Worm (Caenorhabditis elegans): Measurements from ENCODE around the gene F32D8.4.

DNA sequence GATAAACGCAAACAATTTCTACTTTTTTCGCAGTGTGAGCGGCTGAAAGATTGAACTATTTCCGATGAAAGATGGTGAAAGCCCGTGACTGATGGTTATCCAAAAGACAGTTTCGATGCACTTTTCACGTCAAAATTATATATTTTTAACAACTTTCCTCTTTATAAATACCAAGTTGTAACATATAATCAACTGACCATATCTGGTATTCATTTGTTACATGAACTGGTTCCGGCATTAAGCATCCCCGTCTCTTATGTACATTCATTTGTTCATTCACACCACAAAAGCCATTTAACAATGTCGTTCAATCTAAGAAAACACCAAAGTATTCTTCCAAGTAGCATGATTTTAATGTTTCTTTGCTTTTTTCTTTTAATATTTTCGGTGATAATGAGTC, 9.9 kb downstream of the F32D8.4 start, which contains the start of gene F32D8.2:
- TF ChIP-seq F23B12.7 (tag; optimal IDR thresholded peaks at IDR 0.05; ENCODE audit: insufficient read depth) = no peak
- no peak for TF ChIP-seq F22D6.2 (tag; optimal IDR thresholded peaks at IDR 0.05)
- TF ChIP-seq unc-130 (GFP tag; optimal IDR thresholded peaks at IDR 0.05) = no peak
- no peak for TF ChIP-seq ama-1 (optimal IDR thresholded peaks at IDR 0.05)
- no peak for TF ChIP-seq ama-1 (GFP tag; optimal IDR thresholded peaks at IDR 0.05)
- TF ChIP-seq unc-62 (GFP tag; optimal IDR thresholded peaks at IDR 0.05) = no peak
- no peak for TF ChIP-seq nhr-27 (tag; optimal IDR thresholded peaks at IDR 0.05)
- no peak for TF ChIP-seq D2030.7 (GFP tag; IDR thresholded peaks at IDR 0.05)
- no peak for TF ChIP-seq ztf-22 (GFP tag; optimal IDR thresholded peaks at IDR 0.05)
- no peak for TF ChIP-seq pha-4 (tag; optimal IDR thresholded peaks at IDR 0.05)
- TF ChIP-seq ets-4 (GFP tag; optimal IDR thresholded peaks at IDR 0.05) = no peak

Measured in whole organism, young adult.